Worm (Caenorhabditis elegans) whole organism, L4/young adult: ENCODE results near the gene T22F7.3.

Source experiments
- W03F9.2 ChIP-seq: fragments of 150-350 bp; optimal IDR thresholded peaks from 2 replicates; lab custom pipeline; 2014; ENCODE audit warnings: missing biosample characterization, missing genetic modification characterization
- dao-5 ChIP-seq: sonication (generic microtip); optimal IDR thresholded peaks from 2 replicates; lab custom pipeline; 2016; ENCODE audit warnings: missing genotype, missing genetic modification characterization, moderate library complexity, missing compliant biosample characterization
- him-1 ChIP-seq: sonication (generic microtip); optimal IDR thresholded peaks from 2 replicates; lab custom pipeline; 2016; ENCODE audit warnings: missing genotype, missing genetic modification reagents, missing genetic modification characterization, missing compliant biosample characterization

The T22F7.3 gene

ce11 chrIII:523944-524343, at the start of gene T22F7.3:
Gene T22F7.3 (minus strand): TSS chrIII:524044.
- no peak for TF ChIP-seq W03F9.2 (tag; lab: Kevin White, UChicago)
- TF ChIP-seq dao-5 (tag; lab: Kevin White, UChicago) = no peak
- no peak for TF ChIP-seq him-1 (tag; lab: Kevin White, UChicago)

- no peak for TF ChIP-seq him-1 (tag; lab: Kevin White, UChicago)
Observed at ce11 chrIII:568815-569214, 45.0 kb upstream of the T22F7.3 start.

ce11 chrIII:564786-565185, 40.9 kb upstream of the T22F7.3 start:
- TF ChIP-seq dao-5 (tag; lab: Kevin White, UChicago) (no peak), him-1 (tag; lab: Kevin White, UChicago) (no peak), W03F9.2 (tag; lab: Kevin White, UChicago) (no peak)

- TF ChIP-seq him-1 (tag; lab: Kevin White, UChicago) = no peak
- TF ChIP-seq dao-5 (tag; lab: Kevin White, UChicago) = no peak
- TF ChIP-seq W03F9.2 (tag; lab: Kevin White, UChicago) = no peak
Observed at ce11 chrIII:563755-564154, 39.9 kb upstream of the T22F7.3 start.

- TF ChIP-seq W03F9.2 (tag; lab: Kevin White, UChicago) (no peak), him-1 (tag; lab: Kevin White, UChicago) (no peak), dao-5 (tag; lab: Kevin White, UChicago) (no peak)
Observed at ce11 chrIII:558832-559231, 35.0 kb upstream of the T22F7.3 start.

ce11 chrIII:558083-558482, 34.2 kb upstream of the T22F7.3 start:
- TF ChIP-seq dao-5 (tag; lab: Kevin White, UChicago) (no peak), W03F9.2 (tag; lab: Kevin White, UChicago) (no peak), him-1 (tag; lab: Kevin White, UChicago) (no peak)

- TF ChIP-seq W03F9.2 (tag; lab: Kevin White, UChicago) (no peak), dao-5 (tag; lab: Kevin White, UChicago) (no peak), him-1 (tag; lab: Kevin White, UChicago) (no peak)
Observed at ce11 chrIII:555650-556049, 31.8 kb upstream of the T22F7.3 start, which contains the start of gene B0353.1. Gene B0353.1 (plus strand): TSS chrIII:555950.

ce11 chrIII:549231-549630, 25.4 kb upstream of the T22F7.3 start:
- no peak for TF ChIP-seq dao-5 (tag; lab: Kevin White, UChicago)

ce11 chrIII:547709-548108, 23.9 kb upstream of the T22F7.3 start:
- no peak for TF ChIP-seq him-1 (tag; lab: Kevin White, UChicago)
- no peak for TF ChIP-seq W03F9.2 (tag; lab: Kevin White, UChicago)
- no peak for TF ChIP-seq dao-5 (tag; lab: Kevin White, UChicago)

ce11 chrIII:541766-542165, 17.9 kb upstream of the T22F7.3 start, which contains the start of gene T22F7.1:
Gene T22F7.1 (plus strand): TSS chrIII:542066.
- TF ChIP-seq W03F9.2 (tag; lab: Kevin White, UChicago) (no peak), dao-5 (tag; lab: Kevin White, UChicago) (no peak), him-1 (tag; lab: Kevin White, UChicago) (no peak)

ce11 chrIII:537054-537453, 13.2 kb upstream of the T22F7.3 start:
- TF ChIP-seq him-1 (tag; lab: Kevin White, UChicago) (no peak), dao-5 (tag; lab: Kevin White, UChicago) (no peak), W03F9.2 (tag; lab: Kevin White, UChicago) (no peak)

ce11 chrIII:535266-536107, 11.6 kb upstream of the T22F7.3 start:
- TF ChIP-seq W03F9.2 (tag; lab: Kevin White, UChicago) = peak; percentile 9
- TF ChIP-seq him-1 (tag; lab: Kevin White, UChicago) = no peak
- TF ChIP-seq dao-5 (tag; lab: Kevin White, UChicago) = peak; percentile 67

ce11 chrIII:532152-532551, 8.3 kb upstream of the T22F7.3 start:
- TF ChIP-seq dao-5 (tag; lab: Kevin White, UChicago) (no peak), him-1 (tag; lab: Kevin White, UChicago) (no peak), W03F9.2 (tag; lab: Kevin White, UChicago) (no peak)

ce11 chrIII:530899-531298, 7.1 kb upstream of the T22F7.3 start:
- TF ChIP-seq him-1 (tag; lab: Kevin White, UChicago) (no peak), dao-5 (tag; lab: Kevin White, UChicago) (no peak), W03F9.2 (tag; lab: Kevin White, UChicago) (no peak)
